Worm (Caenorhabditis elegans) whole organism, L1 larva: ENCODE measurements around the gene sri-67.

Experiments used
- F16B12.6 ChIP-seq: fragments of 150-350 bp; optimal IDR thresholded peaks from 2 replicates; lab custom pipeline; 2014; ENCODE audit warnings: missing biosample characterization, missing genetic modification characterization
- alr-1 ChIP-seq: fragments of 200-800 bp; sonication (Bioruptor generic); optimal IDR thresholded peaks from 2 replicates; lab custom pipeline; 2018; ENCODE audit warnings: borderline replicate concordance, mild to moderate bottlenecking, missing genetic modification characterization, missing compliant biosample characterization
- aly-2 ChIP-seq: fragments of 150-350 bp; optimal IDR thresholded peaks from 2 replicates; lab custom pipeline; 2014; ENCODE audit warnings: missing biosample characterization, missing genetic modification characterization
- ama-1 ChIP-seq: fragments of 150-350 bp; optimal IDR thresholded peaks from 2 replicates; lab custom pipeline; 2014
- ceh-82 ChIP-seq, 3 experiments: fragments of 150-350 bp in 1 of 3; sonication (generic microtip) in 2 of 3; optimal IDR thresholded peaks; 2 replicates each; lab custom pipeline; 2014 to 2017; ENCODE audit warnings: missing biosample characterization in 3 of 3, missing genetic modification characterization in 3 of 3
- ceh-88 ChIP-seq: fragments of 200-800 bp; sonication (Bioruptor generic); IDR thresholded peaks from 2 replicates; pipeline ENCODE4 v1.3.6; 2022; ENCODE audit warnings: missing genetic modification characterization, missing compliant biosample characterization
- dsc-1 ChIP-seq: sonication (generic microtip); optimal IDR thresholded peaks from 2 replicates; lab custom pipeline; 2016; ENCODE audit warnings: mild to moderate bottlenecking, missing genetic modification characterization, missing compliant biosample characterization
- efl-1 ChIP-seq, 4 experiments: fragments of 150-350 bp; optimal IDR thresholded peaks in 3 of 4; peaks in 1 of 4; 1 replicate in 1 of 4; 2 replicates in 3 of 4; lab custom pipeline; 2014; ENCODE audit warnings: missing biosample characterization in 2 of 4, missing genetic modification characterization in 2 of 4, missing genetic modification reagents in 2 of 4
- grh-1 ChIP-seq: fragments of 200-800 bp; sonication (Bioruptor generic); IDR thresholded peaks from 2 replicates; pipeline ENCODE4 v1.3.6; 2022; ENCODE audit warnings: missing genetic modification reagents, missing genetic modification characterization, missing compliant biosample characterization
- hlh-17 ChIP-seq: fragments of 200-800 bp; sonication (Bioruptor generic); optimal IDR thresholded peaks from 2 replicates; lab custom pipeline; 2018; ENCODE audit warnings: missing genetic modification characterization, mild to moderate bottlenecking, missing compliant biosample characterization, moderate library complexity, borderline replicate concordance
- hlh-4 ChIP-seq: sonication (generic microtip); optimal IDR thresholded peaks from 2 replicates; lab custom pipeline; 2016; ENCODE audit warnings: mild to moderate bottlenecking, missing genetic modification characterization, missing compliant biosample characterization
- hpl-2 ChIP-seq: fragments of 150-350 bp; optimal IDR thresholded peaks from 2 replicates; lab custom pipeline; 2014; ENCODE audit warnings: missing biosample characterization, missing genetic modification reagents, missing genetic modification characterization
- irx-1 ChIP-seq: sonication (generic microtip); optimal IDR thresholded peaks from 2 replicates; lab custom pipeline; 2016; ENCODE audit warnings: missing genetic modification characterization, missing compliant biosample characterization
- isw-1 ChIP-seq: fragments of 200-800 bp; sonication (Bioruptor generic); IDR thresholded peaks from 2 replicates; pipeline ENCODE4 v1.3.6; 2022; ENCODE audit warnings: missing genetic modification characterization, missing compliant biosample characterization
- lsy-2 ChIP-seq, 2 experiments: fragments of 150-350 bp; optimal IDR thresholded peaks; 2 replicates each; lab custom pipeline; 2014; ENCODE audit warnings: missing biosample characterization in 2 of 2, missing genetic modification characterization in 2 of 2
- nhr-20 ChIP-seq: sonication (generic microtip); optimal IDR thresholded peaks from 2 replicates; lab custom pipeline; 2016; ENCODE audit warnings: mild to moderate bottlenecking, missing genetic modification characterization, missing compliant biosample characterization
- nhr-237 ChIP-seq: fragments of 150-350 bp; optimal IDR thresholded peaks from 2 replicates; lab custom pipeline; 2014; ENCODE audit warnings: missing biosample characterization, missing genetic modification characterization
- nhr-28 ChIP-seq: fragments of 150-350 bp; optimal IDR thresholded peaks from 2 replicates; lab custom pipeline; 2014; ENCODE audit warnings: missing biosample characterization, missing genetic modification characterization
- nhr-71 ChIP-seq: sonication (generic microtip); optimal IDR thresholded peaks from 2 replicates; lab custom pipeline; 2016; ENCODE audit warnings: mild to moderate bottlenecking, missing genetic modification characterization, moderate library complexity, missing compliant biosample characterization
- nhr-76 ChIP-seq: sonication (generic microtip); optimal IDR thresholded peaks from 2 replicates; lab custom pipeline; 2017; ENCODE audit warnings: missing biosample characterization, missing genetic modification characterization
- nhr-84 ChIP-seq: sonication (generic microtip); optimal IDR thresholded peaks from 2 replicates; lab custom pipeline; 2017; ENCODE audit warnings: missing biosample characterization, missing genetic modification characterization
- nhr-85 ChIP-seq: sonication (generic microtip); peaks from one replicate; lab custom pipeline; 2016; ENCODE audit warnings: missing genetic modification characterization, inconsistent platforms, missing compliant biosample characterization
- pqm-1 ChIP-seq: sonication (generic microtip); optimal IDR thresholded peaks from 3 replicates; lab custom pipeline; 2017; ENCODE audit warnings: missing biosample characterization, missing genetic modification characterization
- rnt-1 ChIP-seq: sonication (generic microtip); optimal IDR thresholded peaks from 2 replicates; lab custom pipeline; 2016; ENCODE audit warnings: mild to moderate bottlenecking, missing genetic modification characterization, moderate library complexity, missing compliant biosample characterization
- skn-1 ChIP-seq: fragments of 150-350 bp; optimal IDR thresholded peaks from 2 replicates; lab custom pipeline; 2014; ENCODE audit warnings: missing biosample characterization, missing genetic modification characterization
- snpc-4 ChIP-seq: fragments of 150-350 bp; optimal IDR thresholded peaks from 2 replicates; lab custom pipeline; 2014; ENCODE audit warnings: missing biosample characterization, missing genetic modification characterization
- snu-23 ChIP-seq: sonication (generic microtip); optimal IDR thresholded peaks from 2 replicates; lab custom pipeline; 2016; ENCODE audit warnings: missing genetic modification characterization, missing compliant biosample characterization
- sox-4 ChIP-seq: sonication (generic microtip); optimal IDR thresholded peaks from 2 replicates; lab custom pipeline; 2016; ENCODE audit warnings: missing genetic modification characterization, missing compliant biosample characterization
- sptf-1 ChIP-seq: fragments of 150-350 bp; optimal IDR thresholded peaks from 2 replicates; lab custom pipeline; 2014; ENCODE audit warnings: missing biosample characterization, missing genetic modification characterization
- sup-37 ChIP-seq: fragments of 200-800 bp; sonication (Bioruptor generic); optimal IDR thresholded peaks from 2 replicates; lab custom pipeline; 2018; ENCODE audit warnings: mild to moderate bottlenecking, missing genetic modification characterization, missing compliant biosample characterization
- tbx-2 ChIP-seq: sonication (generic microtip); optimal IDR thresholded peaks from 2 replicates; lab custom pipeline; 2016; ENCODE audit warnings: missing genetic modification characterization, missing compliant biosample characterization
- unc-30 ChIP-seq: sonication (generic microtip); optimal IDR thresholded peaks from 2 replicates; lab custom pipeline; 2017; ENCODE audit warnings: missing biosample characterization, missing genetic modification characterization
- zag-1 ChIP-seq: fragments of 150-350 bp; optimal IDR thresholded peaks from 2 replicates; lab custom pipeline; 2014; ENCODE audit warnings: missing biosample characterization, missing genetic modification characterization
- ztf-4 ChIP-seq: fragments of 150-350 bp; optimal IDR thresholded peaks from 2 replicates; lab custom pipeline; 2014; ENCODE audit warnings: missing biosample characterization, missing genetic modification characterization

sri-67 gene

ce11 chrV:20007470-20007869, 19.7 kb downstream of the sri-67 start, which contains the start of gene Y60A3A.23:
Gene Y60A3A.23, plus strand, starts transcription at chrV:20007770.
- no peak for TF ChIP-seq rnt-1 (tag; lab: Kevin White, UChicago)
- no peak for TF ChIP-seq nhr-85 (tag; lab: Kevin White, UChicago)
- TF ChIP-seq aly-2 = no peak
- TF ChIP-seq zag-1 (tag; lab: Kevin White, UChicago) = no peak
- TF ChIP-seq ama-1 (lab: Kevin White, UChicago) = no peak
- no peak for TF ChIP-seq ceh-88
- no peak for TF ChIP-seq lsy-2 (tag; optimal IDR thresholded peaks at IDR 0.05; lab: Kevin White, UChicago)
- no peak for TF ChIP-seq F16B12.6 (tag; lab: Kevin White, UChicago)

- TF ChIP-seq snpc-4 (tag; lab: Kevin White, UChicago) = no peak
- TF ChIP-seq ztf-4 (tag; lab: Kevin White, UChicago) = no peak
Measured at ce11 chrV:20011199-20011598, 23.4 kb downstream of the sri-67 start.

ce11 chrV:20011654-20012053, 23.9 kb downstream of the sri-67 start, which contains the start of gene Y60A3A.21:
Gene Y60A3A.21, plus strand, starts transcription at chrV:20011954.
- no peak for TF ChIP-seq skn-1
- no peak for TF ChIP-seq irx-1
- TF ChIP-seq sox-4 = no peak
- TF ChIP-seq, all 84 proteins: peak for 0

ce11 chrV:20021347-20021746, 33.6 kb downstream of the sri-67 start:
- TF ChIP-seq hpl-2 (GFP tag; lab: Kevin White, UChicago) = no peak
- TF ChIP-seq hlh-4 (tag; lab: Kevin White, UChicago) = no peak
- TF ChIP-seq sox-4 = no peak
- TF ChIP-seq nhr-28 (tag; lab: Kevin White, UChicago) = no peak
- TF ChIP-seq sup-37 = no peak
- TF ChIP-seq hlh-17 = no peak
- TF ChIP-seq nhr-71 (tag; lab: Kevin White, UChicago) = no peak
- TF ChIP-seq alr-1 (tag; lab: Kevin White, UChicago) = no peak
- no peak for TF ChIP-seq irx-1
- TF ChIP-seq isw-1 (GFP tag; lab: Robert Waterston, UW) = no peak
- no peak for TF ChIP-seq sptf-1 (tag; lab: Kevin White, UChicago)
- TF ChIP-seq dsc-1 (tag; lab: Kevin White, UChicago) = no peak
- TF ChIP-seq nhr-20 (tag; lab: Kevin White, UChicago) = no peak
- no peak for TF ChIP-seq tbx-2 (tag; lab: Kevin White, UChicago)

ce11 chrV:20022996-20023456, 35.2 kb downstream of the sri-67 start, which contains the start of gene lgc-55:
Gene lgc-55, plus strand, starts transcription at chrV:20023046.
- no peak for TF ChIP-seq sox-4
- TF ChIP-seq nhr-84 = no peak
- no peak for TF ChIP-seq nhr-20 (tag; lab: Kevin White, UChicago)
- TF ChIP-seq alr-1 (tag; lab: Kevin White, UChicago) = no peak
- peak; percentile 32 for TF ChIP-seq nhr-85 (tag; lab: Kevin White, UChicago)
- TF ChIP-seq ceh-82 (tag; optimal IDR thresholded peaks at IDR 0.05; lab: Kevin White, UChicago) = no peak
- TF ChIP-seq pqm-1 (tag; lab: Kevin White, UChicago) = no peak
- no peak for TF ChIP-seq unc-30 (tag; lab: Kevin White, UChicago)
- TF ChIP-seq, all 84 proteins: peak for 1

- TF ChIP-seq efl-1 (optimal IDR thresholded peaks at IDR 0.05; lab: Kevin White, UChicago) (no peak), efl-1 (GFP tag; optimal IDR thresholded peaks at IDR 0.05 in 1 of 2; lab: Kevin White, UChicago) (peak in 1 of 2 experiments; percentile 66), snu-23 (GFP tag; lab: Kevin White, UChicago) (no peak), nhr-85 (tag; lab: Kevin White, UChicago) (peak; percentile 78), nhr-237 (tag; lab: Kevin White, UChicago) (no peak), F16B12.6 (tag; lab: Kevin White, UChicago) (no peak), nhr-76 (tag; lab: Kevin White, UChicago) (no peak), grh-1 (GFP tag; lab: Robert Waterston, UW) (peak; percentile 42), isw-1 (GFP tag; lab: Robert Waterston, UW) (no peak)
Measured at ce11 chrV:20034912-20035311, 47.1 kb downstream of the sri-67 start.
